Fruit fly (Drosophila melanogaster) whole organism: Measurements from ENCODE around the gene CG13056.

ENCODE experiments used
- EcR ChIP-seq, 2 experiments: fragments of >200 bp; optimal IDR thresholded peaks; 2 replicates each; lab custom pipeline; 2017; ENCODE audit warnings: missing biosample characterization in 2 of 2, missing genetic modification characterization in 2 of 2, missing genetic modification reagents in 2 of 2
- usp ChIP-seq: fragments of >200 bp; optimal IDR thresholded peaks from 2 replicates; lab custom pipeline; 2017; ENCODE audit warnings: missing biosample characterization, missing genetic modification characterization, mixed read lengths

DNA sequence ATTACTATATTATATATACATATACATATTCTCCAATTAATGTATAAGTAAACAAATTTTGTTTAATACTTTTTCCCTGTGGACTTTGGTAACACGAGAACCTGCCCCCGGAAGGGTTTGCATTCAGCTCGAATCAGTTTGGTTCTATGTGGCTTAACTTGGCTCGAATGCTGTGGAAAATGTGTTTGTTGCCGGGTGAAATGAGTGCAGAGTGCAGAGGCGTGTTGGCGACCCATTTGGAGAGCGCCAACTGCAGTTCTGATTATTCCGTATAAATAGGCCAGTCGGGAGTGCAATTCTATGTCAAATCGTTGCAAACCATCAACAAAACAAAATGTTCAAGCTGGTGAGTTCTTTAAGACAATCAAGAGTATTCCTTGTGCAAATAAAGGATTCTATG is 15.4 kb upstream of the CG13056 start, which contains the start of gene Nplp3:
- TF ChIP-seq EcR (GFP tag; optimal IDR thresholded peaks at IDR 0.05; lab: Kevin White, UChicago) (no peak), usp (GFP tag; lab: Kevin White, UChicago) (no peak)
